Fruit fly (Drosophila melanogaster) whole organism, pupa: Measurements from ENCODE around the gene Nt5b.
A peak's percentile ranks its signal among the peaks of the same experiment; 100 is the strongest.

ENCODE experiments used
- CG10348 ChIP-seq: fragments of 200-800 bp; sonication (Bioruptor generic); IDR thresholded peaks from 2 replicates; pipeline ENCODE4 v1.3.6; 2022; ENCODE audit warnings: missing biosample characterization, missing genetic modification characterization
- CG12605 ChIP-seq: fragments of 200-800 bp; sonication (Bioruptor generic); IDR thresholded peaks from 2 replicates; pipeline ENCODE4 v1.3.6; 2022; ENCODE audit warnings: missing biosample characterization, missing genetic modification characterization
- CG13204 ChIP-seq: fragments of 200-800 bp; sonication (Bioruptor generic); optimal IDR thresholded peaks from 2 replicates; lab custom pipeline; 2018; ENCODE audit warnings: missing biosample characterization, mild to moderate bottlenecking, missing genetic modification characterization, moderate library complexity
- CG14655 ChIP-seq: fragments of 200-800 bp; sonication (Bioruptor generic); optimal IDR thresholded peaks from 3 replicates; lab custom pipeline; 2017; ENCODE audit warnings: mild to moderate bottlenecking, missing biosample characterization, missing genetic modification reagents, missing genetic modification characterization
- CG15710 ChIP-seq: fragments of 200-800 bp; sonication (Bioruptor generic); optimal IDR thresholded peaks from 2 replicates; lab custom pipeline; 2018; ENCODE audit warnings: missing biosample characterization, mild to moderate bottlenecking, missing genetic modification characterization, moderate library complexity
- CG17806 ChIP-seq: fragments of 200-800 bp; sonication (Bioruptor generic); optimal IDR thresholded peaks from 2 replicates; lab custom pipeline; 2018; ENCODE audit warnings: missing biosample characterization, mild to moderate bottlenecking, missing genetic modification characterization, moderate library complexity
- CG32121 ChIP-seq: fragments of 200-800 bp; sonication (Bioruptor generic); IDR thresholded peaks from 2 replicates; pipeline ENCODE4 v1.3.6; 2022; ENCODE audit warnings: missing biosample characterization, missing genetic modification characterization
- CG34367 ChIP-seq: fragments of 200-800 bp; sonication (Bioruptor generic); optimal IDR thresholded peaks from 2 replicates; lab custom pipeline; 2018; ENCODE audit warnings: missing biosample characterization, mild to moderate bottlenecking, missing genetic modification characterization
- CG4496 ChIP-seq: fragments of 200-800 bp; sonication (Bioruptor generic); IDR thresholded peaks from 3 replicates; pipeline ENCODE4 v1.3.6; 2022; ENCODE audit warnings: missing biosample characterization, missing genetic modification characterization
- CG8159 ChIP-seq: fragments of 200-800 bp; sonication (Bioruptor generic); optimal IDR thresholded peaks from 3 replicates; lab custom pipeline; 2018; ENCODE audit warnings: missing biosample characterization, mild to moderate bottlenecking, missing genetic modification characterization, moderate library complexity
- CG8301 ChIP-seq: fragments of 200-800 bp; sonication (Bioruptor generic); optimal IDR thresholded peaks from 2 replicates; lab custom pipeline; 2018; ENCODE audit warnings: missing biosample characterization, mild to moderate bottlenecking, missing genetic modification characterization
- CG9948 ChIP-seq: fragments of 200-800 bp; sonication (Bioruptor generic); optimal IDR thresholded peaks from 2 replicates; lab custom pipeline; 2018; ENCODE audit warnings: missing biosample characterization, mild to moderate bottlenecking, missing genetic modification characterization, moderate library complexity
- D1 ChIP-seq: fragments of 200-800 bp; sonication (Bioruptor generic); optimal IDR thresholded peaks from 2 replicates; lab custom pipeline; 2018; ENCODE audit warnings: missing biosample characterization, mild to moderate bottlenecking, missing genetic modification characterization, moderate library complexity
- EcR ChIP-seq: fragments of 200-800 bp; sonication (Bioruptor generic); optimal IDR thresholded peaks from 3 replicates; lab custom pipeline; 2019; ENCODE audit warnings: missing biosample characterization, missing genetic modification characterization, mild to moderate bottlenecking, moderate library complexity, missing genetic modification reagents
- Ets98B ChIP-seq: fragments of 200-800 bp; sonication (Bioruptor generic); IDR thresholded peaks from 2 replicates; pipeline ENCODE4 v1.3.6; 2022; ENCODE audit warnings: missing biosample characterization, missing genetic modification characterization
- Pif1A ChIP-seq: fragments of 200-800 bp; sonication (Bioruptor generic); optimal IDR thresholded peaks from 3 replicates; lab custom pipeline; 2016; ENCODE audit warnings: missing biosample characterization, missing genetic modification characterization
- Pif1B ChIP-seq: fragments of 200-800 bp; sonication (Bioruptor generic); optimal IDR thresholded peaks from 3 replicates; lab custom pipeline; 2016; ENCODE audit warnings: missing biosample characterization, missing genetic modification characterization
- Snoo ChIP-seq: fragments of 200-800 bp; sonication (Bioruptor generic); optimal IDR thresholded peaks from 3 replicates; lab custom pipeline; 2017; ENCODE audit warnings: missing biosample characterization, mild to moderate bottlenecking, missing genetic modification characterization, inconsistent platforms
- fd96Ca ChIP-seq: fragments of 200-800 bp; sonication (Bioruptor generic); IDR thresholded peaks from 3 replicates; pipeline ENCODE4 v1.3.6; 2022; ENCODE audit warnings: missing biosample characterization, missing genetic modification characterization
- gl ChIP-seq: fragments of 200-800 bp; sonication (Bioruptor generic); optimal IDR thresholded peaks from 2 replicates; lab custom pipeline; 2018; ENCODE audit warnings: missing biosample characterization, mild to moderate bottlenecking, missing genetic modification characterization
- rn ChIP-seq: fragments of 200-800 bp; sonication (Bioruptor generic); IDR thresholded peaks from 2 replicates; pipeline ENCODE4 v1.3.6; 2022; ENCODE audit warnings: missing biosample characterization, missing genetic modification characterization

Gene Nt5b

dm6 chrX:18409938-18410337 is at the start of gene Nt5b:
Gene Nt5b (minus strand): TSS chrX:18410144.
- TF ChIP-seq CG10348 (GFP tag; lab: Robert Waterston, UW), result no peak
- no peak for TF ChIP-seq D1 (tag; lab: Kevin White, UChicago)
- no peak for TF ChIP-seq CG14655
- no peak for TF ChIP-seq fd96Ca (GFP tag; lab: Robert Waterston, UW)
- no peak for TF ChIP-seq Pif1A
- TF ChIP-seq Snoo, result no peak
- TF ChIP-seq CG4496 (GFP tag; lab: Robert Waterston, UW), result peak; percentile 13; the same call in 1 of the 3 replicates
- no peak for TF ChIP-seq gl (tag; lab: Kevin White, UChicago)
- TF ChIP-seq CG32121, result no peak
- TF ChIP-seq CG15710 (tag; lab: Kevin White, UChicago), result no peak
- peak; percentile 39; the same call in 1 of the 2 replicates for TF ChIP-seq CG12605
- no peak for TF ChIP-seq EcR (GFP tag; lab: Kevin White, UChicago)

dm6 chrX:18452717-18453116 is 42.8 kb upstream of the Nt5b start:
- TF ChIP-seq CG13204 (GFP tag; lab: Kevin White, UChicago) (no peak), fd96Ca (GFP tag; lab: Robert Waterston, UW) (no peak), D1 (tag; lab: Kevin White, UChicago) (no peak), CG12605 (no peak), Pif1B (no peak), CG8159 (no peak), CG8301 (tag; lab: Kevin White, UChicago) (no peak), Snoo (no peak), EcR (GFP tag; lab: Kevin White, UChicago) (no peak), CG14655 (no peak), CG9948 (tag; lab: Kevin White, UChicago) (no peak), Ets98B (no peak), CG34367 (tag; lab: Kevin White, UChicago) (no peak)

- no peak for TF ChIP-seq CG15710 (tag; lab: Kevin White, UChicago)
- TF ChIP-seq Snoo, result no peak
- no peak for TF ChIP-seq gl (tag; lab: Kevin White, UChicago)
- no peak for TF ChIP-seq CG8159
- TF ChIP-seq rn (GFP tag; lab: Robert Waterston, UW), result no peak
- TF ChIP-seq CG4496 (GFP tag; lab: Robert Waterston, UW), result no peak
- TF ChIP-seq CG10348 (GFP tag; lab: Robert Waterston, UW), result no peak
- no peak for TF ChIP-seq CG13204 (GFP tag; lab: Kevin White, UChicago)
- no peak for TF ChIP-seq CG32121
- no peak for TF ChIP-seq Pif1A
- no peak for TF ChIP-seq CG12605
- TF ChIP-seq CG34367 (tag; lab: Kevin White, UChicago), result no peak
- TF ChIP-seq Pif1B, result no peak
- TF ChIP-seq CG8301 (tag; lab: Kevin White, UChicago), result no peak
- TF ChIP-seq CG14655, result no peak
- TF ChIP-seq CG17806 (tag; lab: Kevin White, UChicago), result no peak
- TF ChIP-seq EcR (GFP tag; lab: Kevin White, UChicago), result no peak
- no peak for TF ChIP-seq D1 (tag; lab: Kevin White, UChicago)
- TF ChIP-seq, all 21 proteins: peak for 0
These were observed 30.5 kb upstream of the Nt5b start, which contains the start of gene CG32548 for dm6 chrX:18440481-18440880. Gene CG32548 (minus strand): TSS chrX:18440581.

DNA sequence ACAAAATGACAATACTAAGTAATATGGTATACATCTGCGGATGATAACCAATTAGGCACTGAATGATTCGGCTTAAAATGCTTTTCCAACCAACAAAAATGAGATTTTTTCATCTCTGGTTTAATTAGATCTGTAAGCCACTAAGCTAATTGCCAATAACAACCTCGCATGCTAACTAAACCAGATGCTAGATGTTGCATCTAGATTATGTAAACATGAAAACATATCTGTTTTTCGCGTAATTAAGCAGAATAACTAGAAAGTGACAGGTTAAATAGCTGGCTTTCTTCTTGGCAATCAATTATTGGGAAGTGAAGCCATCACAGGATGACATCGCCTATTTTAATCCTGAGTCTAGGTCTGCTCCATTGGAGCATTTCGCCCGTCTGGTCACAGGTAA is 29.4 kb upstream of the Nt5b start, which contains the start of gene CG43841:
Gene CG43841 (plus strand): TSS at position 301 of the 400 bp plus-strand sequence.
- TF ChIP-seq rn (GFP tag; lab: Robert Waterston, UW) (no peak), Pif1B (no peak)

DNA sequence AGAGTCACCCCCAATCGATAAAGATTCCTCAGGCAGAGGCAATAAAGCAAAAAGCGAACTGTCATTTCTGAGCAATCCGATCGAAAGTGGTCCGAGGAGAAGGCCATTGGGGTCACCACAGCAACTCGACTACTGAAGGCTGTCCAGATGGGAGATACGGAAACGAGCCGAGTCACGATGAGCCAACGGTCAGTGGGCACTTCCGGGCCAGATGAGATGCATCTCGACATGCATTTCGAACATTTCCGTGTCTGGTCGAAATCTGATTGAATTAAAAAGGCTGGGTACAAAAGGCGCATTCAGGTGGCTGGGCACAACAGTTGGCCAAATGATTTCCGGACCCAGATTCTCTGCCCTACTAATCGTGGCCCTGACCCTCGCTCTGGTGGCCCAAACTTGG is 28.6 kb upstream of the Nt5b start, which contains the start of gene CG32551:
Gene CG32551 (plus strand): TSS at position 301 of the 400 bp plus-strand sequence.
- no peak for TF ChIP-seq CG15710 (tag; lab: Kevin White, UChicago)
- no peak for TF ChIP-seq CG9948 (tag; lab: Kevin White, UChicago)
- no peak for TF ChIP-seq Ets98B
- TF ChIP-seq gl (tag; lab: Kevin White, UChicago), result no peak
- TF ChIP-seq CG10348 (GFP tag; lab: Robert Waterston, UW), result no peak
- no peak for TF ChIP-seq Pif1B
- TF ChIP-seq CG4496 (GFP tag; lab: Robert Waterston, UW), result no peak
- no peak for TF ChIP-seq CG12605
- no peak for TF ChIP-seq Pif1A
- TF ChIP-seq rn (GFP tag; lab: Robert Waterston, UW), result no peak
- no peak for TF ChIP-seq D1 (tag; lab: Kevin White, UChicago)
- no peak for TF ChIP-seq CG34367 (tag; lab: Kevin White, UChicago)
- no peak for TF ChIP-seq CG17806 (tag; lab: Kevin White, UChicago)
- TF ChIP-seq, all 21 proteins: peak for 0

DNA sequence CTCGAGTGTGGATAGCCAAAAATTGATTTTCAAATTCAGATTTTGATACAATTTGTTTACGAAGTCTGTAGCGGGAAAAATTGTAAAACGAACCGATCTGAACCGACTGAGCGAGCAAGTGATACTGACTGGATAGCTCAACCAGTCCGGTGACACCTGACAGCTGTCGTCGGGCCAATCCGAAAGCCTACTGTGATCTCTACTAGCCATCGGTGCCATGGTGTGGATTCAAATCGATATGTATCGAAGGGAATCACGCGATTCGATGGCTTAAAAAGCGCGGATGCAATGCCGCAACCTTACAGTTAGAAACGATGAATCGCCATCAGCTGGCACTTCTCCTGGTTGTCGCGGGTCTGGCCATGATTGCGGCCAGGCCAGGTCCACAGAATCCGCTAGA is 27.2 kb upstream of the Nt5b start, which contains the start of gene CG6290:
Gene CG6290 (plus strand): TSS at position 301 of the 400 bp plus-strand sequence.
- TF ChIP-seq fd96Ca (GFP tag; lab: Robert Waterston, UW) (no peak), CG10348 (GFP tag; lab: Robert Waterston, UW) (no peak), CG34367 (tag; lab: Kevin White, UChicago) (no peak), CG12605 (no peak), Pif1B (no peak), gl (tag; lab: Kevin White, UChicago) (no peak), CG8301 (tag; lab: Kevin White, UChicago) (no peak), Pif1A (no peak)

dm6 chrX:18422112-18422511 is 12.2 kb upstream of the Nt5b start, which contains the start of gene CG42323:
Gene CG42323 (plus strand): TSS chrX:18422413.
- TF ChIP-seq Pif1B (no peak), CG10348 (GFP tag; lab: Robert Waterston, UW) (no peak), Ets98B (peak; percentile 43; the same call in 1 of the 2 replicates), CG12605 (peak; percentile 29; the same call in 1 of the 2 replicates), CG32121 (peak; percentile 52; the same call in 1 of the 2 replicates), CG4496 (GFP tag; lab: Robert Waterston, UW) (peak; percentile 53; the same call in 2 of the 3 replicates), EcR (GFP tag; lab: Kevin White, UChicago) (no peak)
- TF ChIP-seq, all 21 proteins: peak for 4
